Worm (Caenorhabditis elegans) whole organism, L1 larva: Measurements from ENCODE around the gene cyh-1.

Source experiments
- elt-2 ChIP-seq: sonication (generic microtip); optimal IDR thresholded peaks from 2 replicates; lab custom pipeline; 2016; ENCODE audit warnings: missing genetic modification characterization, mild to moderate bottlenecking, inconsistent platforms, missing compliant biosample characterization, missing genetic modification reagents
- elt-3 ChIP-seq, 6 experiments: fragments of 150-350 bp in 1 of 6; sonication (generic microtip); optimal IDR thresholded peaks; 2 replicates each; lab custom pipeline; 2017 to 2018; ENCODE audit warnings: missing biosample characterization in 6 of 6, missing genetic modification characterization in 6 of 6, inconsistent platforms in 1 of 6
- lin-13 ChIP-seq: fragments of 150-350 bp; optimal IDR thresholded peaks from 2 replicates; lab custom pipeline; 2014; ENCODE audit warnings: missing biosample characterization, missing genetic modification reagents, missing genetic modification characterization
- mef-2 ChIP-seq: fragments of 150-350 bp; optimal IDR thresholded peaks from 2 replicates; lab custom pipeline; 2014; ENCODE audit warnings: missing biosample characterization, missing genetic modification characterization

DNA sequence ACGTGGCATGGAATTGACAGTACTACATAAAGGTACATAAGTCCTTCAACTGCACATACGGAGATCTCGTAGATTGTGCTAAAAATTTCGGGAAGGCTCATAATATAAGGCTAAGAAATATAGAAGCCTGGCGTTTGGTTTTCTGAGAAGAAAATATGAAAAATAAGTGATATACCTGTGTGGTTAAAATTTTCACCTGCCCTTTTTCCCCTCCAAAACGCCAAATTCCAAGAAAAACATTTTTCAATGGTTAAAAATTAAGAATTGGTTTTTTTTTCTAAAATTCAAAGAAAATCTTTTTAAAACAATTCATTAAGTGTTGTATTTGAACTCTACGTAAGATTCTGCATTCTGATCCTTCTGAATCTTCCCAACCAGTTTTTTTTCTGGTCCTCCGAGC lies 9.8 kb downstream of the cyh-1 start, which contains the start of gene srz-5:
- TF ChIP-seq elt-2 (tag; lab: Kevin White, UChicago) = no peak
- no peak for TF ChIP-seq elt-3 (tag; optimal IDR thresholded peaks at IDR 0.05; lab: Kevin White, UChicago)
- TF ChIP-seq lin-13 (GFP tag; lab: Kevin White, UChicago) = no peak
- no peak for TF ChIP-seq mef-2 (tag; lab: Kevin White, UChicago)
